Worm (Caenorhabditis elegans) whole organism, L4 larva: ENCODE data around the gene ZC302.3.

Experiments used
- daf-12 ChIP-seq: fragments of 150-350 bp; optimal IDR thresholded peaks from 2 replicates; lab custom pipeline; 2014; ENCODE audit warnings: missing biosample characterization, missing genetic modification reagents, missing genetic modification characterization
- dpl-1 ChIP-seq: fragments of 150-350 bp; optimal IDR thresholded peaks from 2 replicates; lab custom pipeline; 2014; ENCODE audit warnings: missing biosample characterization, missing genetic modification reagents, missing genetic modification characterization
- lin-13 ChIP-seq: fragments of 150-350 bp; optimal IDR thresholded peaks from 2 replicates; lab custom pipeline; 2014; ENCODE audit warnings: missing biosample characterization, missing genetic modification reagents, missing genetic modification characterization
- lir-3 ChIP-seq: sonication (generic microtip); optimal IDR thresholded peaks from 2 replicates; lab custom pipeline; 2016; ENCODE audit warnings: mild to moderate bottlenecking, missing genetic modification characterization, missing compliant biosample characterization
- pqm-1 ChIP-seq: sonication (generic microtip); optimal IDR thresholded peaks from 2 replicates; lab custom pipeline; 2017; ENCODE audit warnings: missing biosample characterization, missing genetic modification characterization

DNA sequence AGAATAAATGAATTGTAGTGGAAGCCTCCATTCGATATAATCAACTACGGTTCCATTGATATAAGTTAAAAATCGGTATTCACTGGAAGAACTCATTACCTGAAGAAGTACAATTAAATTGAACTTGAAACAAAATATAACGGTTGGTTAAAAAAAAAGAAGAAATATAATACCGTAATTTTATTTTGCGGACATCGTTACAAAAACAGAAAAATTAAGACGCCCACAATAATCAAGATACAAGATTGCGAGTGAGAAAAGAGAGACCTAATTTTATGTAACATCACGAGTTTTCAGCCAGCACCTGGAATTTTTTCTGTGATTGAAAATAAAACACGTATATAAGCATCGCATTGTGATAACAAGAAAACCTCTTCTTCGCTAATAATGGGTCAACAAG lies 21.4 kb upstream of the ZC302.3 start, which contains the start of gene sre-6:
- TF ChIP-seq daf-12 (tag; lab: Kevin White, UChicago) (no peak), pqm-1 (tag; lab: Kevin White, UChicago) (no peak), lir-3 (tag; lab: Kevin White, UChicago) (no peak), dpl-1 (no peak), lin-13 (no peak)
